Worm (Caenorhabditis elegans): ENCODE measurements around the gene otub-3.

ce11 chrIV:8718153-8718552 lies 9.8 kb upstream of the otub-3 start, which contains the start of gene H23L24.1:
- TF ChIP-seq ama-1 (optimal IDR thresholded peaks at IDR 0.05) (no peak), ceh-22 (tag; optimal IDR thresholded peaks at IDR 0.05) (no peak), dve-1 (tag; optimal IDR thresholded peaks at IDR 0.05) (no peak), fkh-10 (GFP tag; optimal IDR thresholded peaks at IDR 0.05) (no peak), T23F11.4 (GFP tag; optimal IDR thresholded peaks at IDR 0.05) (no peak)
